Fruit fly (Drosophila melanogaster): ENCODE results near the gene CG15357.

dm6 chr2L:1925917-1926864, 19.3 kb downstream of the CG15357 start:
- no peak for TF ChIP-seq psq (optimal IDR thresholded peaks at IDR 0.05)
- no peak for TF ChIP-seq Myc (optimal IDR thresholded peaks at IDR 0.05)

Measured in Kc167 (cell line).